Worm (Caenorhabditis elegans): ENCODE data around the gene E02C12.12.

- TF ChIP-seq ztf-29 (GFP tag; IDR thresholded peaks at IDR 0.05) (no peak), tab-1 (GFP tag; IDR thresholded peaks at IDR 0.05) (no peak), klf-2 (GFP tag; conservative IDR thresholded peaks at IDR 0.05) (no peak), flt-1 (GFP tag; IDR thresholded peaks at IDR 0.05) (no peak), ref-1 (GFP tag; conservative IDR thresholded peaks at IDR 0.05) (no peak)
Observed at ce11 chrV:9381846-9382363, at the start of gene E02C12.12.
